Worm (Caenorhabditis elegans): ENCODE measurements around the gene F15H10.9.

F15H10.9 gene

ce11 chrV:10371951-10372350 is 42.6 kb downstream of the F15H10.9 start, which contains the start of gene ugt-49:
Gene ugt-49 (plus strand): TSS chrV:10372321.
- TF ChIP-seq ztf-18 (tag; optimal IDR thresholded peaks at IDR 0.05): no peak
- no peak for TF ChIP-seq lin-54 (GFP tag; optimal IDR thresholded peaks at IDR 0.05)
- no peak for TF ChIP-seq F33H1.4 (GFP tag; IDR thresholded peaks at IDR 0.05)
- no peak for TF ChIP-seq T07F8.4 (tag; optimal IDR thresholded peaks at IDR 0.05)
- TF ChIP-seq unc-130 (GFP tag; optimal IDR thresholded peaks at IDR 0.05): no peak
- no peak for TF ChIP-seq zfh-2 (GFP tag; conservative IDR thresholded peaks at IDR 0.05)
- no peak for TF ChIP-seq bed-2 (GFP tag; IDR thresholded peaks at IDR 0.05)
- TF ChIP-seq ztf-3 (GFP tag; optimal IDR thresholded peaks at IDR 0.05): no peak
- TF ChIP-seq rcor-1 (GFP tag; IDR thresholded peaks at IDR 0.05): no peak
- TF ChIP-seq hsf-1 (GFP tag; IDR thresholded peaks at IDR 0.05): no peak
- no peak for TF ChIP-seq ceh-58 (GFP tag; IDR thresholded peaks at IDR 0.05)

- 0 out of 2 replicates have a peak, but pooled peaks have one; percentile 9 for TF ChIP-seq pbrm-1 (GFP tag; IDR thresholded peaks at IDR 0.05)
- peak; percentile 67 for TF ChIP-seq hmg-1.2 (GFP tag; IDR thresholded peaks at IDR 0.05)
- no peak for TF ChIP-seq F57C9.4 (tag; optimal IDR thresholded peaks at IDR 0.05)
- no peak for TF ChIP-seq F52B5.7 (tag; optimal IDR thresholded peaks at IDR 0.05)
- TF ChIP-seq attf-5 (GFP tag; optimal IDR thresholded peaks at IDR 0.05): no peak
- no peak for TF ChIP-seq cebp-1 (GFP tag; IDR thresholded peaks at IDR 0.05)
- no peak for TF ChIP-seq cebp-1 (tag; optimal IDR thresholded peaks at IDR 0.05)
- peak; percentile 4 for TF ChIP-seq atf-7 (tag; optimal IDR thresholded peaks at IDR 0.05)
- no peak for TF ChIP-seq efl-1 (GFP tag; optimal IDR thresholded peaks at IDR 0.05)
- no peak for TF ChIP-seq F33H1.4 (GFP tag; IDR thresholded peaks at IDR 0.05)
- no peak for TF ChIP-seq F10E7.11 (tag; optimal IDR thresholded peaks at IDR 0.05)
- no peak for TF ChIP-seq nfya-1 (tag; optimal IDR thresholded peaks at IDR 0.05; ENCODE audit: borderline replicate concordance, insufficient read depth)
- TF ChIP-seq attf-3 (GFP tag; conservative IDR thresholded peaks at IDR 0.05): no peak
- TF ChIP-seq tlf-1 (GFP tag; optimal IDR thresholded peaks at IDR 0.05): peak; percentile 28
- TF ChIP-seq let-526 (GFP tag; IDR thresholded peaks at IDR 0.05): 0 out of 2 replicates have a peak, but pooled peaks have one; percentile 32
- no peak for TF ChIP-seq ceh-27 (GFP tag; optimal IDR thresholded peaks at IDR 0.05)
- peak; percentile 30 for TF ChIP-seq tbp1 (GFP tag; optimal IDR thresholded peaks at IDR 0.05)
- TF ChIP-seq nhr-80 (tag; optimal IDR thresholded peaks at IDR 0.05): peak; percentile 92
- peak; percentile 3 for TF ChIP-seq madf-10 (tag; optimal IDR thresholded peaks at IDR 0.05)
- TF ChIP-seq xnd-1 (tag; optimal IDR thresholded peaks at IDR 0.05): no peak
- TF ChIP-seq ceh-91 (GFP tag; IDR thresholded peaks at IDR 0.05): no peak
- no peak for TF ChIP-seq madf-8 (GFP tag; conservative IDR thresholded peaks at IDR 0.05)
- peak; percentile 8 for TF ChIP-seq ets-4 (GFP tag; optimal IDR thresholded peaks at IDR 0.05)
- TF ChIP-seq Y95B8A.8 (GFP tag; IDR thresholded peaks at IDR 0.05): no peak
- peak; percentile 35 for TF ChIP-seq lin-40 (tag; optimal IDR thresholded peaks at IDR 0.05)
- peak; percentile 82 for TF ChIP-seq unc-62 (GFP tag; optimal IDR thresholded peaks at IDR 0.05)
- TF ChIP-seq mel-28 (tag; optimal IDR thresholded peaks at IDR 0.05; ENCODE audit: borderline replicate concordance): no peak
- TF ChIP-seq ceh-79 (tag; optimal IDR thresholded peaks at IDR 0.05): no peak
- no peak for TF ChIP-seq aptf-3 (GFP tag; IDR thresholded peaks at IDR 0.05)
- TF ChIP-seq chd-7 (tag; optimal IDR thresholded peaks at IDR 0.05): peak; percentile 28
- TF ChIP-seq C06A6.2 (GFP tag; conservative IDR thresholded peaks at IDR 0.05): no peak
- TF ChIP-seq madf-3 (GFP tag; IDR thresholded peaks at IDR 0.05): no peak
- TF ChIP-seq F37B4.10 (GFP tag; IDR thresholded peaks at IDR 0.05): 0 out of 2 replicates have a peak, but pooled peaks have one; percentile 33
- TF ChIP-seq dpl-1 (GFP tag; optimal IDR thresholded peaks at IDR 0.05): no peak
- TF ChIP-seq K12H6.12 (tag; optimal IDR thresholded peaks at IDR 0.05): no peak
- peak; percentile 28 for TF ChIP-seq lin-54 (GFP tag; optimal IDR thresholded peaks at IDR 0.05)
- no peak for TF ChIP-seq egrh-3 (GFP tag; IDR thresholded peaks at IDR 0.05)
- no peak for TF ChIP-seq B0019.2 (GFP tag; conservative IDR thresholded peaks at IDR 0.05)
- no peak for TF ChIP-seq athp-1 (tag; optimal IDR thresholded peaks at IDR 0.05)
- TF ChIP-seq somi-1 (GFP tag; optimal IDR thresholded peaks at IDR 0.05): no peak
Observed at ce11 chrV:10371177-10371576, 43.3 kb downstream of the F15H10.9 start.
